Fruit fly (Drosophila melanogaster): Measurements from ENCODE around the gene CG11498.

CG11498 gene

dm6 chr3R:30164162-30164561 lies 3.9 kb upstream of the CG11498 start:
- TF ChIP-seq fru (GFP tag; optimal IDR thresholded peaks at IDR 0.05): peak; percentile 15
- peak; percentile 15 for TF ChIP-seq h (GFP tag; optimal IDR thresholded peaks at IDR 0.05)
- no peak for TF ChIP-seq Mio (GFP tag; optimal IDR thresholded peaks at IDR 0.05)
- TF ChIP-seq foxo (GFP tag; optimal IDR thresholded peaks at IDR 0.05): peak in 1 of 2 experiments; percentile 22
- no peak for TF ChIP-seq woc (GFP tag; optimal IDR thresholded peaks at IDR 0.05)

- TF ChIP-seq Mio (GFP tag; optimal IDR thresholded peaks at IDR 0.05) (no peak), CG32264 (GFP tag; optimal IDR thresholded peaks at IDR 0.05) (no peak), ey (GFP tag; optimal IDR thresholded peaks at IDR 0.05) (no peak), Vsx2 (GFP tag; optimal IDR thresholded peaks at IDR 0.05; ENCODE audit: partially characterized antibody) (no peak), Hnf4 (GFP tag; optimal IDR thresholded peaks at IDR 0.05) (no peak), lola (GFP tag; optimal IDR thresholded peaks at IDR 0.05) (no peak), sv (GFP tag; optimal IDR thresholded peaks at IDR 0.05) (no peak), jim (GFP tag; optimal IDR thresholded peaks at IDR 0.05) (no peak), Rel (GFP tag; optimal IDR thresholded peaks at IDR 0.05) (no peak), Rel (tag; optimal IDR thresholded peaks at IDR 0.05) (no peak), Dfd (GFP tag; optimal IDR thresholded peaks at IDR 0.05) (no peak), CG9705 (GFP tag; optimal IDR thresholded peaks at IDR 0.05) (no peak), tai (GFP tag; optimal IDR thresholded peaks at IDR 0.05) (no peak), HLH106 (tag; optimal IDR thresholded peaks at IDR 0.05) (no peak), pan (optimal IDR thresholded peaks at IDR 0.05) (no peak), fru (GFP tag; optimal IDR thresholded peaks at IDR 0.05) (no peak), Sp1 (GFP tag; optimal IDR thresholded peaks at IDR 0.05) (no peak), usp (GFP tag; optimal IDR thresholded peaks at IDR 0.05) (no peak), sage (GFP tag; optimal IDR thresholded peaks at IDR 0.05) (no peak)
Measured at dm6 chr3R:30163228-30163627, 3.0 kb upstream of the CG11498 start.

- peak; percentile 34 for TF ChIP-seq Myc (optimal IDR thresholded peaks at IDR 0.05)
- TF ChIP-seq fru (GFP tag; optimal IDR thresholded peaks at IDR 0.05): no peak
Measured at dm6 chr3R:30153864-30154263, 6.4 kb downstream of the CG11498 start.

dm6 chr3R:30151300-30152109 lies 8.8 kb downstream of the CG11498 start, which contains the start of gene CG15529:
CG15529 (plus strand) TSS chr3R:30152059.
- TF ChIP-seq HLH106 (tag; optimal IDR thresholded peaks at IDR 0.05) (peak; percentile 39), h (GFP tag; optimal IDR thresholded peaks at IDR 0.05) (peak; percentile 57), sage (GFP tag; optimal IDR thresholded peaks at IDR 0.05) (no peak), foxo (GFP tag; optimal IDR thresholded peaks at IDR 0.05) (peak in 1 of 2 experiments; percentile 1), dsf (GFP tag; optimal IDR thresholded peaks at IDR 0.05; ENCODE audit: borderline replicate concordance) (no peak), ey (GFP tag; optimal IDR thresholded peaks at IDR 0.05) (peak; percentile 26), Jra (GFP tag; optimal IDR thresholded peaks at IDR 0.05) (no peak), CG32264 (GFP tag; optimal IDR thresholded peaks at IDR 0.05) (no peak), rgr (GFP tag; optimal IDR thresholded peaks at IDR 0.05) (peak; percentile 30), Rel (GFP tag; optimal IDR thresholded peaks at IDR 0.05) (no peak), Rel (tag; optimal IDR thresholded peaks at IDR 0.05) (peak; percentile 11), GATAd (GFP tag; optimal IDR thresholded peaks at IDR 0.05) (no peak), usp (GFP tag; optimal IDR thresholded peaks at IDR 0.05) (no peak)

- TF ChIP-seq Myc (optimal IDR thresholded peaks at IDR 0.05) (peak; percentile 8), CrebA (GFP tag; optimal IDR thresholded peaks at IDR 0.05; ENCODE audit: borderline replicate concordance) (no peak)
Measured at dm6 chr3R:30150602-30151001, 9.7 kb downstream of the CG11498 start.

- TF ChIP-seq HLH106 (tag; optimal IDR thresholded peaks at IDR 0.05): no peak
- no peak for TF ChIP-seq Jra (GFP tag; optimal IDR thresholded peaks at IDR 0.05)
- no peak for TF ChIP-seq brk (GFP tag; optimal IDR thresholded peaks at IDR 0.05)
- TF ChIP-seq GATAd (GFP tag; optimal IDR thresholded peaks at IDR 0.05): no peak
- TF ChIP-seq Hnf4 (GFP tag; optimal IDR thresholded peaks at IDR 0.05): no peak
- no peak for TF ChIP-seq dsf (GFP tag; optimal IDR thresholded peaks at IDR 0.05; ENCODE audit: borderline replicate concordance)
- TF ChIP-seq Dif (GFP tag; optimal IDR thresholded peaks at IDR 0.05; ENCODE audit: partially characterized antibody): no peak
- no peak for TF ChIP-seq dl (GFP tag; optimal IDR thresholded peaks at IDR 0.05; ENCODE audit: insufficient read depth in 1 of 2, partially characterized antibody in 2 of 2)
- no peak for TF ChIP-seq Hr78 (GFP tag; optimal IDR thresholded peaks at IDR 0.05)
- no peak for TF ChIP-seq N (GFP tag; optimal IDR thresholded peaks at IDR 0.05)
- TF ChIP-seq CrebA (GFP tag; optimal IDR thresholded peaks at IDR 0.05; ENCODE audit: borderline replicate concordance): no peak
- no peak for TF ChIP-seq Mio (GFP tag; optimal IDR thresholded peaks at IDR 0.05)
- no peak for TF ChIP-seq usp (GFP tag; optimal IDR thresholded peaks at IDR 0.05)
- no peak for TF ChIP-seq br (GFP tag; optimal IDR thresholded peaks at IDR 0.05)
- no peak for TF ChIP-seq Vsx2 (GFP tag; optimal IDR thresholded peaks at IDR 0.05; ENCODE audit: partially characterized antibody)
- TF ChIP-seq foxo (GFP tag; optimal IDR thresholded peaks at IDR 0.05): no peak
- TF ChIP-seq CG32264 (GFP tag; optimal IDR thresholded peaks at IDR 0.05): no peak
- TF ChIP-seq Abd-B (GFP tag; optimal IDR thresholded peaks at IDR 0.05): no peak
- TF ChIP-seq Dfd (GFP tag; optimal IDR thresholded peaks at IDR 0.05): no peak
Measured at dm6 chr3R:30149506-30149905, 10.8 kb downstream of the CG11498 start, which contains the start of gene AdoR. AdoR (minus strand) TSS chr3R:30149606.
